Fruit fly (Drosophila melanogaster) S2 (cell line): ENCODE measurements around the gene CG43168.

Experiments used
- CG8478 ChIP-seq: fragments of >200 bp; optimal IDR thresholded peaks from 2 replicates; lab custom pipeline; 2018
- CTCF ChIP-seq, 2 experiments: fragments of >200 bp; optimal IDR thresholded peaks; 2 replicates each; lab custom pipeline; 2018

dm6 chr3L:6234035-6234434, 41.6 kb upstream of the CG43168 start, which contains the start of gene CG42714:
- TF ChIP-seq CG8478 (lab: Kevin White, UChicago) (no peak), CTCF (optimal IDR thresholded peaks at IDR 0.05; lab: Kevin White, UChicago) (no peak)
